Worm (Caenorhabditis elegans) whole organism, mixed stage, embryonic: Measurements from ENCODE around the gene clec-182.

Experiments
- M03D4.4 ChIP-seq: sonication (generic microtip); optimal IDR thresholded peaks from 2 replicates; lab custom pipeline; 2017; ENCODE audit warnings: mild to moderate bottlenecking, missing genetic modification characterization, missing compliant biosample characterization
- blmp-1 ChIP-seq: fragments of 150-350 bp; optimal IDR thresholded peaks from 2 replicates; lab custom pipeline; 2014; ENCODE audit warnings: missing biosample characterization, missing genetic modification characterization
- ceh-39 ChIP-seq: fragments of 150-350 bp; optimal IDR thresholded peaks from 2 replicates; lab custom pipeline; 2014; ENCODE audit warnings: missing biosample characterization, missing genetic modification characterization
- ceh-43 ChIP-seq: fragments of 200-800 bp; sonication (Bioruptor generic); optimal IDR thresholded peaks from 2 replicates; lab custom pipeline; 2018; ENCODE audit warnings: mild to moderate bottlenecking, missing genetic modification characterization, moderate library complexity, missing compliant biosample characterization
- ceh-83 ChIP-seq: fragments of 200-800 bp; sonication (Bioruptor generic); optimal IDR thresholded peaks from 2 replicates; lab custom pipeline; 2018; ENCODE audit warnings: mild to moderate bottlenecking, missing genetic modification characterization, missing compliant biosample characterization
- ces-1 ChIP-seq: fragments of 150-350 bp; optimal IDR thresholded peaks from 2 replicates; lab custom pipeline; 2014; ENCODE audit warnings: missing biosample characterization, missing genetic modification reagents, missing genetic modification characterization
- cnd-1 ChIP-seq: fragments of 200-800 bp; sonication (Bioruptor generic); optimal IDR thresholded peaks from 2 replicates; lab custom pipeline; 2018; ENCODE audit warnings: mild to moderate bottlenecking, missing genetic modification characterization, missing compliant biosample characterization
- drap-1 ChIP-seq: fragments of 200-800 bp; sonication (Bioruptor generic); optimal IDR thresholded peaks from 3 replicates; lab custom pipeline; 2018; ENCODE audit warnings: mild to moderate bottlenecking, missing genetic modification characterization, missing compliant biosample characterization
- elt-1 ChIP-seq: sonication (generic microtip); optimal IDR thresholded peaks from 2 replicates; lab custom pipeline; 2017; ENCODE audit warnings: missing genetic modification characterization, mild to moderate bottlenecking, missing compliant biosample characterization, antibody characterized with exemption, moderate library complexity, borderline replicate concordance; ENCODE audit not compliant: insufficient read depth
- elt-3 ChIP-seq: fragments of 150-350 bp; optimal IDR thresholded peaks from 2 replicates; lab custom pipeline; 2014; ENCODE audit warnings: missing biosample characterization, missing genetic modification characterization
- flh-1 ChIP-seq: fragments of 200-800 bp; sonication (Bioruptor generic); optimal IDR thresholded peaks from 2 replicates; lab custom pipeline; 2018; ENCODE audit warnings: mild to moderate bottlenecking, missing genetic modification characterization, moderate library complexity, missing compliant biosample characterization
- ham-2 ChIP-seq: fragments of 200-800 bp; sonication (Bioruptor generic); optimal IDR thresholded peaks from 2 replicates; lab custom pipeline; 2018; ENCODE audit warnings: mild to moderate bottlenecking, missing genetic modification characterization, missing compliant biosample characterization
- hlh-1 ChIP-seq: fragments of 150-350 bp; optimal IDR thresholded peaks from 2 replicates; lab custom pipeline; 2014; ENCODE audit warnings: missing biosample characterization, missing genetic modification reagents, missing genetic modification characterization
- lin-13 ChIP-seq: fragments of 150-350 bp; optimal IDR thresholded peaks from 2 replicates; lab custom pipeline; 2014; ENCODE audit warnings: missing biosample characterization, missing genetic modification characterization
- lin-32 ChIP-seq: fragments of 200-800 bp; sonication (Bioruptor generic); optimal IDR thresholded peaks from 2 replicates; lab custom pipeline; 2018; ENCODE audit warnings: mild to moderate bottlenecking, missing genetic modification characterization, missing compliant biosample characterization
- lsy-2 ChIP-seq: fragments of 150-350 bp; optimal IDR thresholded peaks from 2 replicates; lab custom pipeline; 2014; ENCODE audit warnings: missing biosample characterization, missing genetic modification characterization
- mab-5 ChIP-seq: fragments of 150-350 bp; optimal IDR thresholded peaks from 2 replicates; lab custom pipeline; 2014; ENCODE audit warnings: missing biosample characterization, missing genetic modification characterization
- mep-1 ChIP-seq: fragments of 150-350 bp; optimal IDR thresholded peaks from 2 replicates; lab custom pipeline; 2017; ENCODE audit warnings: missing biosample characterization, missing genetic modification reagents, missing genetic modification characterization, inconsistent platforms
- mls-2 ChIP-seq: sonication (generic microtip); optimal IDR thresholded peaks from 2 replicates; lab custom pipeline; 2016; ENCODE audit warnings: mild to moderate bottlenecking, missing genetic modification characterization, moderate library complexity, missing compliant biosample characterization
- nhr-12 ChIP-seq: fragments of 150-350 bp; optimal IDR thresholded peaks from 2 replicates; lab custom pipeline; 2014; ENCODE audit warnings: missing biosample characterization, missing genetic modification characterization
- nhr-2 ChIP-seq: fragments of 150-350 bp; optimal IDR thresholded peaks from 2 replicates; lab custom pipeline; 2014; ENCODE audit warnings: missing biosample characterization, missing genetic modification characterization
- nhr-28 ChIP-seq: fragments of 150-350 bp; optimal IDR thresholded peaks from 2 replicates; lab custom pipeline; 2014; ENCODE audit warnings: missing biosample characterization, missing genetic modification characterization
- pha-4 ChIP-seq: fragments of 150-350 bp; optimal IDR thresholded peaks from 2 replicates; lab custom pipeline; 2018; ENCODE audit warnings: missing biosample characterization, missing genetic modification reagents, missing genetic modification characterization
- sem-2 ChIP-seq: fragments of 200-800 bp; sonication (Bioruptor generic); optimal IDR thresholded peaks from 2 replicates; lab custom pipeline; 2018; ENCODE audit warnings: mild to moderate bottlenecking, missing genetic modification characterization, missing compliant biosample characterization
- snpc-4 ChIP-seq: fragments of 150-350 bp; optimal IDR thresholded peaks from 2 replicates; lab custom pipeline; 2014; ENCODE audit warnings: missing biosample characterization, missing genetic modification characterization
- sptf-1 ChIP-seq: sonication (generic microtip); optimal IDR thresholded peaks from 2 replicates; lab custom pipeline; 2017; ENCODE audit warnings: mild to moderate bottlenecking, missing genetic modification characterization, moderate library complexity, missing compliant biosample characterization
- tbx-8 ChIP-seq: fragments of 200-800 bp; sonication (Bioruptor generic); optimal IDR thresholded peaks from 2 replicates; lab custom pipeline; 2018; ENCODE audit warnings: mild to moderate bottlenecking, missing genetic modification characterization, moderate library complexity, missing compliant biosample characterization
- unc-120 ChIP-seq: sonication (generic microtip); optimal IDR thresholded peaks from 2 replicates; lab custom pipeline; 2017; ENCODE audit warnings: missing genetic modification characterization, missing compliant biosample characterization; ENCODE audit not compliant: poor library complexity, severe bottlenecking
- unc-62 ChIP-seq: fragments of 150-350 bp; optimal IDR thresholded peaks from 2 replicates; lab custom pipeline; 2014; ENCODE audit warnings: missing biosample characterization, missing genetic modification reagents, missing genetic modification characterization
- zip-8 ChIP-seq: fragments of 150-350 bp; optimal IDR thresholded peaks from 2 replicates; lab custom pipeline; 2014; ENCODE audit warnings: missing biosample characterization, missing genetic modification characterization
- ztf-11 ChIP-seq: fragments of 150-350 bp; optimal IDR thresholded peaks from 2 replicates; lab custom pipeline; 2014; ENCODE audit warnings: missing biosample characterization, missing genetic modification characterization

The clec-182 gene

ce11 chrIV:8798255-8798654 is at the start of gene clec-182:
Gene clec-182, minus strand, starts transcription at chrIV:8798355.
- TF ChIP-seq drap-1 (no peak), zip-8 (tag; lab: Kevin White, UChicago) (no peak), ces-1 (GFP tag; lab: Kevin White, UChicago) (no peak), sptf-1 (tag; lab: Kevin White, UChicago) (no peak), ceh-83 (GFP tag; lab: Kevin White, UChicago) (no peak), M03D4.4 (tag; lab: Kevin White, UChicago) (no peak), mab-5 (no peak), ham-2 (no peak), ceh-43 (no peak), tbx-8 (no peak), unc-120 (tag; lab: Kevin White, UChicago) (no peak), nhr-12 (tag; lab: Kevin White, UChicago) (no peak), mep-1 (tag; lab: Kevin White, UChicago) (no peak), unc-62 (GFP tag; lab: Kevin White, UChicago) (no peak)
- TF ChIP-seq, all 35 proteins: peak for 0

ce11 chrIV:8847918-8848317 is 49.8 kb upstream of the clec-182 start, which contains the start of gene col-118:
Gene col-118, plus strand, starts transcription at chrIV:8848218.
- TF ChIP-seq nhr-2 (tag; lab: Kevin White, UChicago) = no peak

- no peak for TF ChIP-seq ces-1 (GFP tag; lab: Kevin White, UChicago)
- TF ChIP-seq pha-4 (tag; lab: Kevin White, UChicago) = no peak
- no peak for TF ChIP-seq nhr-2 (tag; lab: Kevin White, UChicago)
- TF ChIP-seq blmp-1 (tag; lab: Kevin White, UChicago) = no peak
- TF ChIP-seq sem-2 = no peak
- TF ChIP-seq unc-120 (tag; lab: Kevin White, UChicago) = no peak
- no peak for TF ChIP-seq unc-62 (GFP tag; lab: Kevin White, UChicago)
- TF ChIP-seq drap-1 = no peak
- TF ChIP-seq mls-2 (tag; lab: Kevin White, UChicago) = no peak
These were observed 47.8 kb upstream of the clec-182 start for ce11 chrIV:8845922-8846321.

ce11 chrIV:8844457-8844856 is 46.3 kb upstream of the clec-182 start, which contains the start of gene T11B7.2:
Gene T11B7.2, minus strand, starts transcription at chrIV:8844557.
- TF ChIP-seq tbx-8 (no peak), hlh-1 (tag; lab: Kevin White, UChicago) (no peak), ceh-83 (GFP tag; lab: Kevin White, UChicago) (no peak), nhr-12 (tag; lab: Kevin White, UChicago) (no peak), ceh-39 (tag; lab: Kevin White, UChicago) (no peak), flh-1 (GFP tag; lab: Kevin White, UChicago) (no peak), ham-2 (no peak), mab-5 (no peak), sem-2 (no peak), unc-62 (GFP tag; lab: Kevin White, UChicago) (no peak), nhr-2 (tag; lab: Kevin White, UChicago) (no peak), unc-120 (tag; lab: Kevin White, UChicago) (no peak), ztf-11 (no peak), M03D4.4 (tag; lab: Kevin White, UChicago) (no peak), drap-1 (no peak)

ce11 chrIV:8840161-8840765 is 42.1 kb upstream of the clec-182 start, which contains the start of the genes T28C6.11 and T11B7.1:
Gene T28C6.11, minus strand, starts transcription at chrIV:8840261.
Gene T11B7.1, plus strand, starts transcription at chrIV:8840715.
- no peak for TF ChIP-seq ceh-83 (GFP tag; lab: Kevin White, UChicago)
- no peak for TF ChIP-seq lin-32 (GFP tag; lab: Kevin White, UChicago)
- no peak for TF ChIP-seq cnd-1 (tag; lab: Kevin White, UChicago)
- no peak for TF ChIP-seq pha-4 (tag; lab: Kevin White, UChicago)
- no peak for TF ChIP-seq ztf-11
- no peak for TF ChIP-seq lin-13 (tag; lab: Kevin White, UChicago)
- no peak for TF ChIP-seq lsy-2 (tag; lab: Kevin White, UChicago)
- no peak for TF ChIP-seq elt-3 (tag; lab: Kevin White, UChicago)
- TF ChIP-seq tbx-8 = no peak
- TF ChIP-seq mls-2 (tag; lab: Kevin White, UChicago) = no peak
- TF ChIP-seq nhr-2 (tag; lab: Kevin White, UChicago) = no peak
- TF ChIP-seq unc-120 (tag; lab: Kevin White, UChicago) = no peak
- no peak for TF ChIP-seq nhr-28 (tag; lab: Kevin White, UChicago)
- no peak for TF ChIP-seq blmp-1 (tag; lab: Kevin White, UChicago)
- TF ChIP-seq snpc-4 = no peak
- TF ChIP-seq elt-1 = no peak
- TF ChIP-seq, all 35 proteins: peak for 0
